Fruit fly (Drosophila melanogaster) whole organism, embryonic: ENCODE data around the gene CG32425.

Experiments
- ATbp ChIP-seq: fragments of 200-800 bp; sonication (Bioruptor generic); optimal IDR thresholded peaks from 2 replicates; lab custom pipeline; 2017; ENCODE audit warnings: missing biosample characterization, mild to moderate bottlenecking, missing genetic modification characterization, missing genetic modification reagents
- Atf3 ChIP-seq: fragments of 200-800 bp; sonication (Bioruptor generic); optimal IDR thresholded peaks from 3 replicates; lab custom pipeline; 2016; ENCODE audit warnings: missing biosample characterization, missing genetic modification characterization
- Bgb ChIP-seq: fragments of 200-800 bp; sonication (Bioruptor generic); IDR thresholded peaks from 2 replicates; pipeline ENCODE4 v1.3.6; 2022; ENCODE audit warnings: missing biosample characterization, missing genetic modification characterization; ENCODE audit not compliant: partially characterized antibody
- CG1024 ChIP-seq: fragments of 200-800 bp; sonication (Bioruptor generic); IDR thresholded peaks from 2 replicates; pipeline ENCODE4 v1.3.6; 2022; ENCODE audit warnings: missing biosample characterization, missing genetic modification characterization
- CG10462 ChIP-seq: fragments of 200-800 bp; sonication (Bioruptor generic); optimal IDR thresholded peaks from 2 replicates; lab custom pipeline; 2016; ENCODE audit warnings: missing biosample characterization, missing genetic modification characterization
- CG10979 ChIP-seq: fragments of 200-800 bp; sonication (Bioruptor generic); optimal IDR thresholded peaks from 2 replicates; lab custom pipeline; 2018; ENCODE audit warnings: missing biosample characterization, mild to moderate bottlenecking, missing genetic modification characterization, moderate library complexity
- CG11456 ChIP-seq: fragments of 200-800 bp; sonication (Bioruptor generic); IDR thresholded peaks from 3 replicates; pipeline ENCODE4 v1.3.6; 2022; ENCODE audit warnings: missing biosample characterization, missing genetic modification characterization
- CG11723 ChIP-seq: fragments of 200-800 bp; sonication (Bioruptor generic); optimal IDR thresholded peaks from 2 replicates; lab custom pipeline; 2017; ENCODE audit warnings: missing biosample characterization, mild to moderate bottlenecking, missing genetic modification characterization
- CG1233 ChIP-seq: fragments of 200-800 bp; sonication (Bioruptor generic); optimal IDR thresholded peaks from 4 replicates; lab custom pipeline; 2018; ENCODE audit warnings: missing biosample characterization, mild to moderate bottlenecking, missing genetic modification characterization
- CG12769 ChIP-seq: fragments of 200-800 bp; sonication (Bioruptor generic); optimal IDR thresholded peaks from 2 replicates; lab custom pipeline; 2019; ENCODE audit warnings: missing biosample characterization, mild to moderate bottlenecking, missing genetic modification characterization, moderate library complexity
- CG13287 ChIP-seq: fragments of 200-800 bp; sonication (Bioruptor generic); IDR thresholded peaks from 2 replicates; pipeline ENCODE4 v1.3.6; 2022; ENCODE audit warnings: missing biosample characterization, missing genetic modification characterization; ENCODE audit not compliant: partially characterized antibody
- CG15601 ChIP-seq: fragments of 200-800 bp; sonication (Bioruptor generic); optimal IDR thresholded peaks from 3 replicates; lab custom pipeline; 2019; ENCODE audit warnings: missing biosample characterization, mild to moderate bottlenecking, missing genetic modification characterization, moderate library complexity
- CG1647 ChIP-seq: fragments of 200-800 bp; sonication (Bioruptor generic); optimal IDR thresholded peaks from 3 replicates; lab custom pipeline; 2016; ENCODE audit warnings: missing biosample characterization, missing genetic modification characterization
- CG17186 ChIP-seq: fragments of 200-800 bp; sonication (Bioruptor generic); optimal IDR thresholded peaks from 3 replicates; lab custom pipeline; 2017; ENCODE audit warnings: missing biosample characterization, missing genetic modification reagents, missing genetic modification characterization
- CG1832 ChIP-seq: fragments of 200-800 bp; sonication (Bioruptor generic); optimal IDR thresholded peaks from 2 replicates; lab custom pipeline; 2017; ENCODE audit warnings: missing biosample characterization, mild to moderate bottlenecking, missing genetic modification characterization, inconsistent platforms
- CG2202 ChIP-seq: fragments of 200-800 bp; sonication (Bioruptor generic); optimal IDR thresholded peaks from 2 replicates; lab custom pipeline; 2018; ENCODE audit warnings: missing biosample characterization, mild to moderate bottlenecking, missing genetic modification characterization
- CG3065 ChIP-seq: fragments of 200-800 bp; sonication (Bioruptor generic); optimal IDR thresholded peaks from 2 replicates; lab custom pipeline; 2016; ENCODE audit warnings: missing biosample characterization, missing genetic modification characterization
- CG31365 ChIP-seq: fragments of 200-800 bp; sonication (Bioruptor generic); optimal IDR thresholded peaks from 2 replicates; lab custom pipeline; 2018; ENCODE audit warnings: missing biosample characterization, mild to moderate bottlenecking, missing genetic modification characterization
- CG3407 ChIP-seq: fragments of 200-800 bp; sonication (Bioruptor generic); optimal IDR thresholded peaks from 2 replicates; lab custom pipeline; 2018; ENCODE audit warnings: missing biosample characterization, mild to moderate bottlenecking, missing genetic modification characterization
- CG4282 ChIP-seq: fragments of 200-800 bp; sonication (Bioruptor generic); optimal IDR thresholded peaks from 2 replicates; lab custom pipeline; 2016; ENCODE audit warnings: missing biosample characterization, missing genetic modification characterization
- CG4328 ChIP-seq: fragments of 200-800 bp; sonication (Bioruptor generic); optimal IDR thresholded peaks from 3 replicates; lab custom pipeline; 2017; ENCODE audit warnings: missing biosample characterization, missing genetic modification reagents, missing genetic modification characterization
- CG6689 ChIP-seq: fragments of 200-800 bp; sonication (Bioruptor generic); IDR thresholded peaks from 2 replicates; pipeline ENCODE4 v1.3.6; 2022; ENCODE audit warnings: missing biosample characterization, missing genetic modification characterization
- CG7556 ChIP-seq: fragments of 200-800 bp; sonication (Bioruptor generic); optimal IDR thresholded peaks from 2 replicates; lab custom pipeline; 2017; ENCODE audit warnings: missing biosample characterization, mild to moderate bottlenecking, missing genetic modification characterization
- CG7963 ChIP-seq: fragments of 200-800 bp; sonication (Bioruptor generic); IDR thresholded peaks from 3 replicates; pipeline ENCODE4 v1.3.6; 2022; ENCODE audit warnings: missing biosample characterization, missing genetic modification characterization; ENCODE audit not compliant: partially characterized antibody
- CG8478 ChIP-seq: fragments of >200 bp; optimal IDR thresholded peaks from 2 replicates; lab custom pipeline; 2018
- CG9727 ChIP-seq: fragments of 200-800 bp; sonication (Bioruptor generic); optimal IDR thresholded peaks from 3 replicates; lab custom pipeline; 2017; ENCODE audit warnings: missing biosample characterization, mild to moderate bottlenecking, missing genetic modification characterization
- D19A ChIP-seq: fragments of 200-800 bp; optimal IDR thresholded peaks from 3 replicates; lab custom pipeline; 2019; ENCODE audit warnings: missing biosample characterization, mild to moderate bottlenecking, missing genetic modification characterization, moderate library complexity
- Fer2 ChIP-seq: fragments of 200-800 bp; sonication (Bioruptor generic); optimal IDR thresholded peaks from 2 replicates; lab custom pipeline; 2018; ENCODE audit warnings: missing biosample characterization, mild to moderate bottlenecking, missing genetic modification characterization, moderate library complexity
- HHEX ChIP-seq: fragments of 200-800 bp; sonication (Bioruptor generic); optimal IDR thresholded peaks from 3 replicates; lab custom pipeline; 2017; ENCODE audit warnings: missing biosample characterization, mild to moderate bottlenecking, missing genetic modification characterization, missing genetic modification reagents
- Hr51 ChIP-seq, 2 experiments: fragments of 200-800 bp; sonication (Bioruptor generic); optimal IDR thresholded peaks; 2 replicates in 1 of 2; 3 replicates in 1 of 2; lab custom pipeline; 2016 to 2018; ENCODE audit warnings: missing biosample characterization in 2 of 2, missing genetic modification characterization in 2 of 2, mild to moderate bottlenecking in 1 of 2, moderate library complexity in 1 of 2
- Jarid2 ChIP-seq: fragments of 200-800 bp; sonication (Bioruptor generic); optimal IDR thresholded peaks from 3 replicates; lab custom pipeline; 2017; ENCODE audit warnings: mild to moderate bottlenecking, missing biosample characterization, missing genetic modification reagents, missing genetic modification characterization
- Nf-YA ChIP-seq: fragments of 200-800 bp; sonication (Bioruptor generic); IDR thresholded peaks from 2 replicates; pipeline ENCODE4 v1.3.6; 2022; ENCODE audit warnings: missing biosample characterization, missing genetic modification characterization
- PHDP ChIP-seq: fragments of 200-800 bp; sonication (Bioruptor generic); optimal IDR thresholded peaks from 3 replicates; lab custom pipeline; 2018; ENCODE audit warnings: missing biosample characterization, mild to moderate bottlenecking, missing genetic modification characterization, moderate library complexity
- Six4 ChIP-seq: fragments of 200-800 bp; sonication (Bioruptor generic); optimal IDR thresholded peaks from 2 replicates; lab custom pipeline; 2016; ENCODE audit warnings: missing biosample characterization, missing genetic modification characterization
- Usf ChIP-seq: fragments of 200-800 bp; sonication (Bioruptor generic); optimal IDR thresholded peaks from 2 replicates; lab custom pipeline; 2017; ENCODE audit warnings: missing genotype, missing biosample characterization, missing genetic modification characterization
- al ChIP-seq: fragments of 200-800 bp; sonication (Bioruptor generic); IDR thresholded peaks from 2 replicates; pipeline ENCODE4 v1.3.6; 2022; ENCODE audit warnings: missing biosample characterization, missing genetic modification characterization
- amos ChIP-seq: fragments of 200-800 bp; sonication (Bioruptor generic); IDR thresholded peaks from 2 replicates; pipeline ENCODE4 v1.3.6; 2022; ENCODE audit warnings: missing biosample characterization, missing genetic modification characterization; ENCODE audit not compliant: partially characterized antibody
- dimm ChIP-seq: fragments of 200-800 bp; sonication (Bioruptor generic); IDR thresholded peaks from 2 replicates; pipeline ENCODE4 v1.3.6; 2022; ENCODE audit warnings: missing biosample characterization, missing genetic modification characterization
- en ChIP-seq: fragments of 200-800 bp; sonication (Bioruptor generic); optimal IDR thresholded peaks from 2 replicates; lab custom pipeline; 2016; ENCODE audit warnings: missing biosample characterization, missing genetic modification characterization
- lola ChIP-seq, 3 experiments: fragments of >200 bp in 2 of 3; fragments of 200-800 bp in 1 of 3; sonication (Bioruptor generic) in 1 of 3; optimal IDR thresholded peaks; 2 replicates each; lab custom pipeline; 2017 to 2019; ENCODE audit warnings: missing biosample characterization in 3 of 3, missing genetic modification characterization in 3 of 3, mild to moderate bottlenecking in 1 of 3, moderate library complexity in 1 of 3
- luna ChIP-seq: fragments of 200-800 bp; sonication (Bioruptor generic); optimal IDR thresholded peaks from 2 replicates; lab custom pipeline; 2016; ENCODE audit warnings: missing biosample characterization, missing genetic modification characterization
- mam ChIP-seq: fragments of 200-800 bp; sonication (Bioruptor generic); optimal IDR thresholded peaks from 3 replicates; lab custom pipeline; 2016; ENCODE audit warnings: missing biosample characterization, missing genetic modification characterization
- nerfin-2 ChIP-seq: fragments of 200-800 bp; sonication (Bioruptor generic); IDR thresholded peaks from 2 replicates; pipeline ENCODE4 v1.3.6; 2022; ENCODE audit warnings: missing biosample characterization, missing genetic modification characterization; ENCODE audit not compliant: partially characterized antibody
- org-1 ChIP-seq: fragments of 200-800 bp; sonication (Bioruptor generic); optimal IDR thresholded peaks from 2 replicates; lab custom pipeline; 2017; ENCODE audit warnings: missing biosample characterization, missing genetic modification characterization
- phol ChIP-seq: fragments of 200-800 bp; sonication (Bioruptor generic); optimal IDR thresholded peaks from 3 replicates; lab custom pipeline; 2018; ENCODE audit warnings: missing biosample characterization, mild to moderate bottlenecking, missing genetic modification characterization, moderate library complexity
- psq ChIP-seq: fragments of 200-800 bp; sonication (Bioruptor generic); optimal IDR thresholded peaks from 2 replicates; lab custom pipeline; 2017; ENCODE audit warnings: missing biosample characterization, missing genetic modification characterization
- ro ChIP-seq: fragments of 200-800 bp; sonication (Bioruptor generic); IDR thresholded peaks from 2 replicates; pipeline ENCODE4 v1.3.6; 2022; ENCODE audit warnings: missing biosample characterization, missing genetic modification characterization
- sens-2 ChIP-seq: fragments of 200-800 bp; sonication (Bioruptor generic); IDR thresholded peaks from 2 replicates; pipeline ENCODE4 v1.3.6; 2022; ENCODE audit warnings: missing biosample characterization, missing genetic modification characterization
- seq ChIP-seq: fragments of 200-800 bp; sonication (Bioruptor generic); IDR thresholded peaks from 2 replicates; pipeline ENCODE4 v1.3.6; 2022; ENCODE audit warnings: missing biosample characterization, missing genetic modification characterization
- tx ChIP-seq: fragments of 200-800 bp; sonication (Bioruptor generic); optimal IDR thresholded peaks from 2 replicates; lab custom pipeline; 2016; ENCODE audit warnings: missing biosample characterization, missing genetic modification characterization
- zen ChIP-seq: fragments of 200-800 bp; sonication (Bioruptor generic); optimal IDR thresholded peaks from 3 replicates; lab custom pipeline; 2018; ENCODE audit warnings: missing biosample characterization, mild to moderate bottlenecking, missing genetic modification characterization, moderate library complexity

The CG32425 gene

dm6 chr3L:20507552-20507951, 10.4 kb downstream of the CG32425 start (continued):
- no peak for TF ChIP-seq CG7556 (GFP tag; lab: Kevin White, UChicago)
- TF ChIP-seq CG8478 (lab: Kevin White, UChicago) = no peak
- no peak for TF ChIP-seq tx
- no peak for TF ChIP-seq org-1 (GFP tag; lab: Kevin White, UChicago)
- TF ChIP-seq ATbp (GFP tag; lab: Kevin White, UChicago) = peak; percentile 45
- no peak for TF ChIP-seq CG1832 (GFP tag; lab: Kevin White, UChicago)
- TF ChIP-seq CG12769 (tag; lab: Kevin White, UChicago) = no peak
- peak in 1 of 3 experiments; percentile 14 for TF ChIP-seq lola (GFP tag; optimal IDR thresholded peaks at IDR 0.05; lab: Kevin White, UChicago)
- TF ChIP-seq CG3407 (GFP tag; lab: Kevin White, UChicago) = peak; percentile 38
- TF ChIP-seq CG11723 (GFP tag; lab: Kevin White, UChicago) = no peak
- no peak for TF ChIP-seq amos (GFP tag; lab: Robert Waterston, UW)
- no peak for TF ChIP-seq CG1024 (GFP tag; lab: Robert Waterston, UW)
- TF ChIP-seq al (GFP tag; lab: Robert Waterston, UW) = no peak
- TF ChIP-seq CG3065 = no peak
- no peak for TF ChIP-seq psq
- TF ChIP-seq sens-2 (GFP tag; lab: Robert Waterston, UW) = no peak
- no peak for TF ChIP-seq Atf3 (GFP tag; lab: Kevin White, UChicago)
- TF ChIP-seq PHDP (tag; lab: Kevin White, UChicago) = no peak
- no peak for TF ChIP-seq seq (GFP tag; lab: Robert Waterston, UW)
- TF ChIP-seq Fer2 (tag; lab: Kevin White, UChicago) = no peak
- TF ChIP-seq HHEX (GFP tag; lab: Kevin White, UChicago) = peak; percentile 18
- TF ChIP-seq Nf-YA (GFP tag; lab: Robert Waterston, UW) = no peak
- no peak for TF ChIP-seq CG11456 (GFP tag; lab: Robert Waterston, UW)
- TF ChIP-seq ro (GFP tag; lab: Robert Waterston, UW) = no peak
- TF ChIP-seq CG15601 (tag; lab: Kevin White, UChicago) = peak; percentile 28
- no peak for TF ChIP-seq CG9727 (GFP tag; lab: Kevin White, UChicago)
- TF ChIP-seq D19A (tag; lab: Kevin White, UChicago) = no peak
- TF ChIP-seq CG2202 (tag; lab: Kevin White, UChicago) = peak; percentile 26
- no peak for TF ChIP-seq Jarid2 (GFP tag; lab: Kevin White, UChicago)
- no peak for TF ChIP-seq dimm (GFP tag; lab: Robert Waterston, UW)
- TF ChIP-seq mam (GFP tag; lab: Kevin White, UChicago) = peak; percentile 12
- TF ChIP-seq CG4282 (GFP tag; lab: Kevin White, UChicago) = no peak
- TF ChIP-seq CG4328 (GFP tag; lab: Kevin White, UChicago) = no peak
- TF ChIP-seq CG13287 (GFP tag; lab: Robert Waterston, UW) = no peak
- no peak for TF ChIP-seq en
- no peak for TF ChIP-seq Usf (GFP tag; lab: Kevin White, UChicago)
- no peak for TF ChIP-seq CG1647
- TF ChIP-seq Bgb = no peak
- TF ChIP-seq phol (tag; lab: Kevin White, UChicago) = no peak
- no peak for TF ChIP-seq CG10462 (GFP tag; lab: Kevin White, UChicago)
- TF ChIP-seq luna (GFP tag; lab: Kevin White, UChicago) = no peak
- no peak for TF ChIP-seq Six4
- TF ChIP-seq nerfin-2 = no peak
- TF ChIP-seq CG17186 (GFP tag; lab: Kevin White, UChicago) = no peak
- no peak for TF ChIP-seq CG7963 (GFP tag; lab: Robert Waterston, UW)
- no peak for TF ChIP-seq CG31365 (tag; lab: Kevin White, UChicago)
- peak; percentile 28 for TF ChIP-seq CG1233 (GFP tag; lab: Kevin White, UChicago)
- TF ChIP-seq zen = no peak
- no peak for TF ChIP-seq CG6689 (GFP tag; lab: Robert Waterston, UW)
- no peak for TF ChIP-seq Hr51 (GFP tag; optimal IDR thresholded peaks at IDR 0.05; lab: Kevin White, UChicago)
- TF ChIP-seq CG10979 (tag; lab: Kevin White, UChicago) = peak; percentile 8
